Worm (Caenorhabditis elegans) whole organism, early embryonic: Measurements from ENCODE around the gene moa-1.

ENCODE experiments used
- B0310.2 ChIP-seq: sonication (generic microtip); optimal IDR thresholded peaks from 2 replicates; lab custom pipeline; 2016; ENCODE audit warnings: mild to moderate bottlenecking, missing genetic modification characterization, missing compliant biosample characterization
- F13C5.2 ChIP-seq: sonication (generic microtip); optimal IDR thresholded peaks from 2 replicates; lab custom pipeline; 2017; ENCODE audit warnings: mild to moderate bottlenecking, missing genetic modification characterization, inconsistent platforms, missing compliant biosample characterization
- aly-1 ChIP-seq: sonication (generic microtip); optimal IDR thresholded peaks from 2 replicates; lab custom pipeline; 2016; ENCODE audit warnings: missing genetic modification characterization, missing compliant biosample characterization
- ama-1 ChIP-seq: fragments of 150-350 bp; optimal IDR thresholded peaks from 2 replicates; lab custom pipeline; 2014
- ets-7 ChIP-seq: sonication (generic microtip); optimal IDR thresholded peaks from 2 replicates; lab custom pipeline; 2016; ENCODE audit warnings: missing genotype, missing genetic modification characterization, missing compliant biosample characterization
- flt-1 ChIP-seq: fragments of 200-800 bp; sonication (Bioruptor generic); IDR thresholded peaks from 2 replicates; pipeline ENCODE4 v1.3.6; 2022; ENCODE audit warnings: missing genetic modification characterization, missing compliant biosample characterization
- hnd-1 ChIP-seq: sonication (generic microtip); optimal IDR thresholded peaks from 2 replicates; lab custom pipeline; 2016; ENCODE audit warnings: missing genetic modification characterization, missing compliant biosample characterization
- scrt-1 ChIP-seq: fragments of 200-800 bp; sonication (Bioruptor generic); IDR thresholded peaks from 2 replicates; pipeline ENCODE4 v1.3.6; 2022; ENCODE audit warnings: missing genetic modification characterization, missing compliant biosample characterization
- sea-1 ChIP-seq: fragments of 200-800 bp; sonication (Bioruptor generic); conservative IDR thresholded peaks from 2 replicates; pipeline ENCODE4 v1.3.6; 2022; ENCODE audit warnings: missing genetic modification characterization, missing compliant biosample characterization
- tbx-11 ChIP-seq: fragments of 200-800 bp; sonication (Bioruptor generic); IDR thresholded peaks from 2 replicates; pipeline ENCODE4 v1.3.6; 2022; ENCODE audit warnings: missing genetic modification characterization, missing compliant biosample characterization
- tra-4 ChIP-seq: sonication (generic microtip); optimal IDR thresholded peaks from 2 replicates; lab custom pipeline; 2017; ENCODE audit warnings: missing genetic modification characterization, missing compliant biosample characterization

DNA sequence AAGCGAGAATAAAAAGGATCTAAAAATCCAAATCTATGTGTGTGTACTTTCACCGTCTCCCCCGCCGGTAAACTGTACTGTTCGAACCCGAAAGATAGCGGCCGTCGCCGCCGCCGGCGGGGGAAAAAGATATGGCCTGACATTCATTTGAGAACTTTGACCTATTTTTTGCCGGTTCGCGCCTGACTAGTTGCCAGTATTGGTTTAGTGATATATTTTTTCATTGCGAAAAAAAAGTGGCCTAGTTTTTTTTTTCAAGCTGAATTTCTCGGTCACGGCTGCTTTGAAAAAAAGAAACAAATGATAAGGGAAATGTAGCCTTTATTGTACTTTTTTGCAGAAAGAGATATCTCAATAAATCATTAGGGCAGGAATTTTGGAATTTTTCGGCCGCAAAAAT, 7.2 kb downstream of the moa-1 start:
- TF ChIP-seq F13C5.2 (no peak), ama-1 (lab: Kevin White, UChicago) (no peak), tra-4 (tag; lab: Kevin White, UChicago) (no peak), sea-1 (GFP tag; lab: Robert Waterston, UW) (no peak), aly-1 (tag; lab: Kevin White, UChicago) (no peak), scrt-1 (GFP tag; lab: Robert Waterston, UW) (no peak), B0310.2 (no peak), tbx-11 (GFP tag; lab: Robert Waterston, UW) (no peak), hnd-1 (no peak), flt-1 (GFP tag; lab: Robert Waterston, UW) (no peak), ets-7 (tag; lab: Kevin White, UChicago) (no peak)
